Fruit fly (Drosophila melanogaster) whole organism, embryonic: ENCODE measurements around the gene CG12116.

Experiments
- ATbp ChIP-seq: fragments of 200-800 bp; sonication (Bioruptor generic); optimal IDR thresholded peaks from 2 replicates; lab custom pipeline; 2017; ENCODE audit warnings: missing biosample characterization, mild to moderate bottlenecking, missing genetic modification characterization, missing genetic modification reagents
- Asciz ChIP-seq: fragments of 200-800 bp; sonication (Bioruptor generic); optimal IDR thresholded peaks from 2 replicates; lab custom pipeline; 2017; ENCODE audit warnings: missing biosample characterization, mild to moderate bottlenecking, missing genetic modification characterization, missing genetic modification reagents
- BEAF-32 ChIP-seq: fragments of 200-800 bp; sonication (Bioruptor generic); optimal IDR thresholded peaks from 3 replicates; lab custom pipeline; 2017; ENCODE audit warnings: missing biosample characterization, missing genetic modification characterization, mild to moderate bottlenecking, moderate library complexity, missing genetic modification reagents
- Bgb ChIP-seq: fragments of 200-800 bp; sonication (Bioruptor generic); IDR thresholded peaks from 2 replicates; pipeline ENCODE4 v1.3.6; 2022; ENCODE audit warnings: missing biosample characterization, missing genetic modification characterization; ENCODE audit not compliant: partially characterized antibody
- CG10147 ChIP-seq: fragments of 200-800 bp; sonication (Bioruptor generic); optimal IDR thresholded peaks from 2 replicates; lab custom pipeline; 2019; ENCODE audit warnings: missing biosample characterization, mild to moderate bottlenecking, missing genetic modification characterization, moderate library complexity
- CG1024 ChIP-seq: fragments of 200-800 bp; sonication (Bioruptor generic); IDR thresholded peaks from 2 replicates; pipeline ENCODE4 v1.3.6; 2022; ENCODE audit warnings: missing biosample characterization, missing genetic modification characterization
- CG10654 ChIP-seq: fragments of 200-800 bp; sonication (Bioruptor generic); optimal IDR thresholded peaks from 2 replicates; lab custom pipeline; 2016; ENCODE audit warnings: missing biosample characterization, missing genetic modification characterization
- CG12104 ChIP-seq: fragments of 200-800 bp; sonication (Bioruptor generic); optimal IDR thresholded peaks from 3 replicates; lab custom pipeline; 2016; ENCODE audit warnings: missing biosample characterization, missing genetic modification characterization
- CG14860 ChIP-seq: fragments of 200-800 bp; sonication (Bioruptor generic); IDR thresholded peaks from 3 replicates; pipeline ENCODE4 v1.3.6; 2022; ENCODE audit warnings: missing biosample characterization, missing genetic modification characterization; ENCODE audit not compliant: partially characterized antibody
- CG17568 ChIP-seq: fragments of 200-800 bp; sonication (Bioruptor generic); optimal IDR thresholded peaks from 2 replicates; lab custom pipeline; 2018; ENCODE audit warnings: missing biosample characterization, mild to moderate bottlenecking, missing genetic modification characterization, moderate library complexity
- CG18619 ChIP-seq: fragments of 200-800 bp; sonication (Bioruptor generic); optimal IDR thresholded peaks from 3 replicates; lab custom pipeline; 2017; ENCODE audit warnings: missing biosample characterization, mild to moderate bottlenecking, missing genetic modification characterization
- CG2120 ChIP-seq: fragments of 200-800 bp; sonication (Bioruptor generic); optimal IDR thresholded peaks from 3 replicates; lab custom pipeline; 2016; ENCODE audit warnings: missing biosample characterization, missing genetic modification characterization
- CG2199 ChIP-seq: fragments of 200-800 bp; sonication (Bioruptor generic); IDR thresholded peaks from 3 replicates; pipeline ENCODE4 v1.3.6; 2022; ENCODE audit warnings: missing biosample characterization, missing genetic modification characterization
- CG30020 ChIP-seq: fragments of 200-800 bp; optimal IDR thresholded peaks from 2 replicates; lab custom pipeline; 2019; ENCODE audit warnings: missing biosample characterization, mild to moderate bottlenecking, missing genetic modification characterization, moderate library complexity
- CG31441 ChIP-seq: fragments of 200-800 bp; sonication (Bioruptor generic); IDR thresholded peaks from 2 replicates; pipeline ENCODE4 v1.3.6; 2022; ENCODE audit warnings: missing biosample characterization, missing genetic modification characterization
- CG3847 ChIP-seq: fragments of 200-800 bp; sonication (Bioruptor generic); IDR thresholded peaks from 2 replicates; pipeline ENCODE4 v1.3.6; 2022; ENCODE audit warnings: missing biosample characterization, missing genetic modification characterization
- CG4730 ChIP-seq: fragments of 200-800 bp; sonication (Bioruptor generic); IDR thresholded peaks from 2 replicates; pipeline ENCODE4 v1.3.6; 2022; ENCODE audit warnings: missing biosample characterization, missing genetic modification characterization
- CG6791 ChIP-seq: fragments of 200-800 bp; sonication (Bioruptor generic); IDR thresholded peaks from 3 replicates; pipeline ENCODE4 v1.3.6; 2022; ENCODE audit warnings: missing biosample characterization, missing genetic modification characterization; ENCODE audit not compliant: partially characterized antibody
- CG7963 ChIP-seq: fragments of 200-800 bp; sonication (Bioruptor generic); IDR thresholded peaks from 3 replicates; pipeline ENCODE4 v1.3.6; 2022; ENCODE audit warnings: missing biosample characterization, missing genetic modification characterization; ENCODE audit not compliant: partially characterized antibody
- CG8765 ChIP-seq: fragments of 200-800 bp; sonication (Bioruptor generic); IDR thresholded peaks from 2 replicates; pipeline ENCODE4 v1.3.6; 2022; ENCODE audit warnings: missing biosample characterization, missing genetic modification characterization
- CG9727 ChIP-seq: fragments of 200-800 bp; sonication (Bioruptor generic); optimal IDR thresholded peaks from 3 replicates; lab custom pipeline; 2017; ENCODE audit warnings: missing biosample characterization, mild to moderate bottlenecking, missing genetic modification characterization
- Dip2 ChIP-seq: fragments of 200-800 bp; sonication (Bioruptor generic); IDR thresholded peaks from 2 replicates; pipeline ENCODE4 v1.3.6; 2022; ENCODE audit warnings: missing biosample characterization, missing genetic modification characterization
- Dll ChIP-seq: fragments of 200-800 bp; sonication (Bioruptor generic); IDR thresholded peaks from 4 replicates; pipeline ENCODE4 v1.3.6; 2022; ENCODE audit warnings: missing biosample characterization, missing genetic modification characterization; ENCODE audit not compliant: partially characterized antibody
- Hr39 ChIP-seq: fragments of >200 bp; optimal IDR thresholded peaks from 2 replicates; lab custom pipeline; 2017
- Hr51 ChIP-seq, 2 experiments: fragments of 200-800 bp; sonication (Bioruptor generic); optimal IDR thresholded peaks; 2 replicates in 1 of 2; 3 replicates in 1 of 2; lab custom pipeline; 2016 to 2018; ENCODE audit warnings: missing biosample characterization in 2 of 2, missing genetic modification characterization in 2 of 2, mild to moderate bottlenecking in 1 of 2, moderate library complexity in 1 of 2
- Hr78 ChIP-seq, 2 experiments: fragments of 200-800 bp in 1 of 2; fragments of >200 bp in 1 of 2; sonication (Bioruptor generic) in 1 of 2; optimal IDR thresholded peaks; 2 replicates each; lab custom pipeline; 2017 to 2019; ENCODE audit warnings: missing biosample characterization in 2 of 2, missing genetic modification characterization in 2 of 2, mild to moderate bottlenecking in 1 of 2, moderate library complexity in 1 of 2
- NC2α ChIP-seq: fragments of 200-800 bp; sonication (Bioruptor generic); optimal IDR thresholded peaks from 2 replicates; lab custom pipeline; 2016; ENCODE audit warnings: missing biosample characterization, missing genetic modification characterization
- NfI ChIP-seq: fragments of 200-800 bp; sonication (Bioruptor generic); optimal IDR thresholded peaks from 3 replicates; lab custom pipeline; 2018; ENCODE audit warnings: missing biosample characterization, mild to moderate bottlenecking, missing genetic modification characterization, moderate library complexity
- Opbp ChIP-seq: fragments of 200-800 bp; sonication (Bioruptor generic); IDR thresholded peaks from 3 replicates; pipeline ENCODE4 v1.3.6; 2022; ENCODE audit warnings: missing biosample characterization, missing genetic modification characterization; ENCODE audit not compliant: partially characterized antibody
- Ptx1 ChIP-seq: fragments of 200-800 bp; sonication (Bioruptor generic); IDR thresholded peaks from 2 replicates; pipeline ENCODE4 v1.3.6; 2022; ENCODE audit warnings: missing biosample characterization, missing genetic modification characterization
- TFAM ChIP-seq: fragments of 200-800 bp; sonication (Bioruptor generic); optimal IDR thresholded peaks from 2 replicates; lab custom pipeline; 2017; ENCODE audit warnings: missing biosample characterization, missing genetic modification characterization, inconsistent platforms
- Tbp ChIP-seq: fragments of >200 bp; optimal IDR thresholded peaks from 2 replicates; lab custom pipeline; 2018; ENCODE audit warnings: missing biosample characterization, missing genetic modification characterization
- al ChIP-seq: fragments of 200-800 bp; sonication (Bioruptor generic); IDR thresholded peaks from 2 replicates; pipeline ENCODE4 v1.3.6; 2022; ENCODE audit warnings: missing biosample characterization, missing genetic modification characterization
- ara ChIP-seq: fragments of 200-800 bp; sonication (Bioruptor generic); IDR thresholded peaks from 2 replicates; pipeline ENCODE4 v1.3.6; 2022; ENCODE audit warnings: missing biosample characterization, missing genetic modification characterization
- br ChIP-seq: fragments of >200 bp; optimal IDR thresholded peaks from 2 replicates; lab custom pipeline; 2017
- dmrt99B ChIP-seq: fragments of 200-800 bp; sonication (Bioruptor generic); optimal IDR thresholded peaks from 2 replicates; lab custom pipeline; 2018; ENCODE audit warnings: missing biosample characterization, mild to moderate bottlenecking, missing genetic modification characterization, moderate library complexity
- hb ChIP-seq: fragments of 200-800 bp; sonication (Bioruptor generic); IDR thresholded peaks from 3 replicates; pipeline ENCODE4 v1.3.6; 2022; ENCODE audit warnings: missing biosample characterization, missing genetic modification characterization; ENCODE audit not compliant: partially characterized antibody
- her ChIP-seq: fragments of 200-800 bp; sonication (Bioruptor generic); optimal IDR thresholded peaks from 2 replicates; lab custom pipeline; 2016; ENCODE audit warnings: missing biosample characterization, missing genetic modification characterization
- insv ChIP-seq, 2 experiments: fragments of 200-800 bp; sonication (Bioruptor generic); optimal IDR thresholded peaks; 3 replicates each; lab custom pipeline; 2016 to 2018; ENCODE audit warnings: missing biosample characterization in 2 of 2, missing genetic modification characterization in 2 of 2
- jumu ChIP-seq: fragments of 200-800 bp; sonication (Bioruptor generic); optimal IDR thresholded peaks from 3 replicates; lab custom pipeline; 2016; ENCODE audit warnings: missing biosample characterization, missing genetic modification characterization
- kah ChIP-seq: fragments of 200-800 bp; sonication (Bioruptor generic); optimal IDR thresholded peaks from 2 replicates; lab custom pipeline; 2018; ENCODE audit warnings: missing biosample characterization, mild to moderate bottlenecking, missing genetic modification characterization
- ken ChIP-seq: fragments of 200-800 bp; sonication (Bioruptor generic); IDR thresholded peaks from 3 replicates; pipeline ENCODE4 v1.3.6; 2022; ENCODE audit warnings: missing biosample characterization, missing genetic modification characterization
- kni ChIP-seq: fragments of 200-800 bp; sonication (Bioruptor generic); optimal IDR thresholded peaks from 3 replicates; lab custom pipeline; 2017; ENCODE audit warnings: mild to moderate bottlenecking, missing biosample characterization, missing genetic modification reagents, missing genetic modification characterization
- lmd ChIP-seq: fragments of 200-800 bp; sonication (Bioruptor generic); IDR thresholded peaks from 2 replicates; pipeline ENCODE4 v1.3.6; 2022; ENCODE audit warnings: missing biosample characterization, missing genetic modification characterization
- nmo ChIP-seq: fragments of 200-800 bp; sonication (Bioruptor generic); optimal IDR thresholded peaks from 2 replicates; lab custom pipeline; 2018; ENCODE audit warnings: missing biosample characterization, mild to moderate bottlenecking, missing genetic modification characterization, moderate library complexity
- ssp ChIP-seq: fragments of 200-800 bp; sonication (Bioruptor generic); IDR thresholded peaks from 2 replicates; pipeline ENCODE4 v1.3.6; 2022; ENCODE audit warnings: missing biosample characterization, missing genetic modification characterization
- tgo ChIP-seq: fragments of 200-800 bp; sonication (Bioruptor generic); IDR thresholded peaks from 3 replicates; pipeline ENCODE4 v1.3.6; 2022; ENCODE audit warnings: missing biosample characterization, missing genetic modification characterization
- trh ChIP-seq: fragments of 200-800 bp; sonication (Bioruptor generic); optimal IDR thresholded peaks from 2 replicates; lab custom pipeline; 2016; ENCODE audit warnings: missing biosample characterization, missing genetic modification characterization
- ttk ChIP-seq: fragments of 200-800 bp; sonication (Bioruptor generic); IDR thresholded peaks from 2 replicates; pipeline ENCODE4 v2.1.2; 2022; ENCODE audit warnings: missing biosample characterization, missing genetic modification characterization
- z ChIP-seq: fragments of 200-800 bp; sonication (Bioruptor generic); IDR thresholded peaks from 3 replicates; pipeline ENCODE4 v1.3.6; 2022; ENCODE audit warnings: missing biosample characterization, missing genetic modification characterization

The CG12116 gene

DNA sequence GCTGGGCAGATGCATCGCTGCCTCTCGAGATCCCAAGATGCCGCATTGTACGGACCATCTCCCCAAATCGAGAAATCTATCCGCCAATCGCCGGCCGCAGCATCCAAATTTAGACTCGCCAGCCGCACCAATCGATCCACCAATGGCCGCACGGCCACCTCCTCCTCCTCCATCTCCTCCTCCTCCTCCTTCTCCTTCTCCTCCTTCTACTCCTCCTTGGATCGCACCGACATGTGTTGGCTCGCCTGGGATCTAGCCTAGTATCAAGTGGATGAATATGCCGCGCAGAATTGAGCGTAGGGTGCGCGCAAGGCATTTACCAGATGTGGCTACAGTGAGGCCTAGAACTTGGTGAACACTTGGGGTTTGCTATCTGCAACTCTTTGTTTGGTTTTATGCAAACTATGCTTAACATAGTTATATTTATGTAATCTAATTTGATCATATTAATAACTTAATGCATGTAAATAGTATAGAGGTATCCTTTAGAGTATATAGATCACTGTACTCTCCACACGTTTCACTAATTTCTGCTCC lies 13.7 kb downstream of the CG12116 start, which contains the start of gene org-1 (continued):
- TF ChIP-seq Opbp (GFP tag; lab: Robert Waterston, UW) (no peak), hb (GFP tag; lab: Robert Waterston, UW) (no peak), CG2120 (GFP tag; lab: Kevin White, UChicago) (peak; percentile 86), CG6791 (no peak), CG2199 (peak; percentile 98), her (GFP tag; lab: Kevin White, UChicago) (peak; percentile 22), CG1024 (GFP tag; lab: Robert Waterston, UW) (peak; percentile 95), Hr51 (GFP tag; optimal IDR thresholded peaks at IDR 0.05; lab: Kevin White, UChicago) (peak; percentile 79 to 92), NC2α (GFP tag; lab: Kevin White, UChicago) (peak; percentile 33), NfI (GFP tag; lab: Kevin White, UChicago) (peak; percentile 94), Bgb (0 out of 2 replicates have a peak, but pooled peaks have one; percentile 11), kah (GFP tag; lab: Kevin White, UChicago) (peak; percentile 84), nmo (peak; percentile 97), CG17568 (GFP tag; lab: Kevin White, UChicago) (peak; percentile 90), kni (GFP tag; lab: Kevin White, UChicago) (peak; percentile 82), CG12104 (GFP tag; lab: Kevin White, UChicago) (peak; percentile 82), CG31441 (GFP tag; lab: Robert Waterston, UW) (peak; percentile 86), Dll (GFP tag; lab: Robert Waterston, UW) (no peak), CG8765 (GFP tag; lab: Robert Waterston, UW) (peak; percentile 96), lmd (peak; percentile 98), br (lab: Kevin White, UChicago) (no peak), Dip2 (GFP tag; lab: Robert Waterston, UW) (peak; percentile 63), dmrt99B (peak; percentile 95), ttk (GFP tag; lab: Robert Waterston, UW) (peak; percentile 98), CG14860 (GFP tag; lab: Robert Waterston, UW) (no peak), Hr39 (lab: Kevin White, UChicago) (peak; percentile 30), insv (GFP tag; optimal IDR thresholded peaks at IDR 0.05; lab: Kevin White, UChicago) (peak in 1 of 2 experiments; percentile 50), tgo (GFP tag; lab: Robert Waterston, UW) (peak; percentile 98), ssp (GFP tag; lab: Robert Waterston, UW) (peak; percentile 93), ATbp (peak; percentile 91), Hr78 (GFP tag; optimal IDR thresholded peaks at IDR 0.05; lab: Kevin White, UChicago) (peak in 1 of 2 experiments; percentile 77), CG7963 (GFP tag; lab: Robert Waterston, UW) (no peak), jumu (GFP tag; lab: Kevin White, UChicago) (peak; percentile 85), z (GFP tag; lab: Robert Waterston, UW) (peak; percentile 82), ara (peak; percentile 99), CG10147 (GFP tag; lab: Kevin White, UChicago) (peak; percentile 87), CG30020 (tag; lab: Kevin White, UChicago) (peak; percentile 77), ken (GFP tag; lab: Robert Waterston, UW) (peak; percentile 98), trh (GFP tag; lab: Kevin White, UChicago) (peak; percentile 81), TFAM (GFP tag; lab: Kevin White, UChicago) (peak; percentile 61), CG10654 (peak; percentile 88), CG4730 (GFP tag; lab: Robert Waterston, UW) (peak; percentile 97), CG18619 (GFP tag; lab: Kevin White, UChicago) (peak; percentile 88), BEAF-32 (GFP tag; lab: Kevin White, UChicago) (no peak), Asciz (GFP tag; lab: Kevin White, UChicago) (peak; percentile 89), CG9727 (GFP tag; lab: Kevin White, UChicago) (peak; percentile 97), Tbp (GFP tag; lab: Kevin White, UChicago) (no peak), al (GFP tag; lab: Robert Waterston, UW) (peak; percentile 92), Ptx1 (GFP tag; lab: Robert Waterston, UW) (peak; percentile 99), CG3847 (GFP tag; lab: Robert Waterston, UW) (peak; percentile 97)
